Worm (Caenorhabditis elegans): ENCODE measurements around the gene C17A2.7.

C17A2.7 gene

ce11 chrII:3810550-3810949, 32.7 kb downstream of the C17A2.7 start (continued):
- TF ChIP-seq nhr-6 (tag; optimal IDR thresholded peaks at IDR 0.05) (no peak), Y55F3AM.14 (GFP tag; optimal IDR thresholded peaks at IDR 0.05) (no peak), ama-1 (optimal IDR thresholded peaks at IDR 0.05) (no peak), R02D3.7 (tag; optimal IDR thresholded peaks at IDR 0.05) (no peak), aly-2 (tag; optimal IDR thresholded peaks at IDR 0.05) (no peak), nhr-237 (tag; optimal IDR thresholded peaks at IDR 0.05) (no peak), nhr-25 (tag; optimal IDR thresholded peaks at IDR 0.05) (no peak), elt-3 (tag; optimal IDR thresholded peaks at IDR 0.05) (no peak), unc-55 (GFP tag; optimal IDR thresholded peaks at IDR 0.05) (peak; percentile 40), ceh-16 (tag; optimal IDR thresholded peaks at IDR 0.05) (no peak)

- TF ChIP-seq F13H6.1 (tag; optimal IDR thresholded peaks at IDR 0.05), result no peak
- TF ChIP-seq nhr-129 (tag; optimal IDR thresholded peaks at IDR 0.05), result no peak
- no peak for TF ChIP-seq elt-3 (tag; optimal IDR thresholded peaks at IDR 0.05)
- no peak for TF ChIP-seq mab-5 (tag; optimal IDR thresholded peaks at IDR 0.05)
- no peak for TF ChIP-seq R02D3.7 (tag; optimal IDR thresholded peaks at IDR 0.05)
- TF ChIP-seq egl-27 (tag; optimal IDR thresholded peaks at IDR 0.05), result no peak
- TF ChIP-seq lin-11 (tag; optimal IDR thresholded peaks at IDR 0.05), result no peak
- no peak for TF ChIP-seq aly-2 (tag; optimal IDR thresholded peaks at IDR 0.05)
- TF ChIP-seq skn-1 (tag; optimal IDR thresholded peaks at IDR 0.05), result no peak
- TF ChIP-seq blmp-1 (tag; optimal IDR thresholded peaks at IDR 0.05; ENCODE audit: insufficient read depth), result no peak
- no peak for TF ChIP-seq peb-1 (tag; optimal IDR thresholded peaks at IDR 0.05)
- no peak for TF ChIP-seq ceh-82 (tag; optimal IDR thresholded peaks at IDR 0.05)
- no peak for TF ChIP-seq mbf-1 (tag; optimal IDR thresholded peaks at IDR 0.05)
- no peak for TF ChIP-seq dmd-4 (tag; optimal IDR thresholded peaks at IDR 0.05)
- no peak for TF ChIP-seq ZK546.5 (tag; optimal IDR thresholded peaks at IDR 0.05)
- no peak for TF ChIP-seq nhr-77 (tag; optimal IDR thresholded peaks at IDR 0.05)
- no peak for TF ChIP-seq nhr-21 (tag; optimal IDR thresholded peaks at IDR 0.05)
These were observed 34.6 kb downstream of the C17A2.7 start for ce11 chrII:3808643-3809042.

ce11 chrII:3808104-3808503, 35.1 kb downstream of the C17A2.7 start, which contains the start of gene F54D10.5:
TSS of gene F54D10.5 (minus strand) at chrII:3808177.
- TF ChIP-seq ztf-1 (GFP tag; conservative IDR thresholded peaks at IDR 0.05) (no peak), ztf-11 (tag; optimal IDR thresholded peaks at IDR 0.05) (no peak), snpc-4 (tag; optimal IDR thresholded peaks at IDR 0.05) (peak; percentile 38), nhr-10 (tag; optimal IDR thresholded peaks at IDR 0.05) (peak; percentile 4), ceh-16 (tag; optimal IDR thresholded peaks at IDR 0.05) (peak; percentile 1), mab-5 (tag; optimal IDR thresholded peaks at IDR 0.05) (peak; percentile 39), unc-39 (tag; optimal IDR thresholded peaks at IDR 0.05) (no peak), ceh-82 (tag; optimal IDR thresholded peaks at IDR 0.05) (no peak), alr-1 (tag; optimal IDR thresholded peaks at IDR 0.05) (no peak), nhr-25 (tag; optimal IDR thresholded peaks at IDR 0.05) (no peak), skn-1 (tag; optimal IDR thresholded peaks at IDR 0.05) (no peak), zag-1 (tag; optimal IDR thresholded peaks at IDR 0.05) (peak; percentile 9), sma-9 (GFP tag; optimal IDR thresholded peaks at IDR 0.05) (peak; percentile 84), sma-9 (tag; optimal IDR thresholded peaks at IDR 0.05) (no peak), blmp-1 (tag; optimal IDR thresholded peaks at IDR 0.05; ENCODE audit: insufficient read depth) (no peak), lin-11 (tag; optimal IDR thresholded peaks at IDR 0.05) (peak; percentile 70), nhr-23 (tag; optimal IDR thresholded peaks at IDR 0.05) (no peak), sem-4 (tag; optimal IDR thresholded peaks at IDR 0.05) (peak; percentile 74), nhr-12 (tag; optimal IDR thresholded peaks at IDR 0.05) (no peak), dmd-4 (tag; optimal IDR thresholded peaks at IDR 0.05) (no peak), peb-1 (tag; optimal IDR thresholded peaks at IDR 0.05) (no peak), lsy-2 (tag; optimal IDR thresholded peaks at IDR 0.05) (peak; percentile 69 to 88), nhr-11 (tag; optimal IDR thresholded peaks at IDR 0.05) (no peak), lin-13 (GFP tag; optimal IDR thresholded peaks at IDR 0.05) (peak; percentile 84), mbf-1 (tag; optimal IDR thresholded peaks at IDR 0.05) (no peak), elt-3 (tag; optimal IDR thresholded peaks at IDR 0.05) (no peak), elt-1 (tag; optimal IDR thresholded peaks at IDR 0.05) (no peak), lin-39 (tag; optimal IDR thresholded peaks at IDR 0.05) (no peak), sma-3 (GFP tag; optimal IDR thresholded peaks at IDR 0.05) (peak; percentile 82), nhr-129 (tag; optimal IDR thresholded peaks at IDR 0.05) (peak; percentile 65), mdl-1 (tag; optimal IDR thresholded peaks at IDR 0.05) (no peak), egl-27 (tag; optimal IDR thresholded peaks at IDR 0.05) (no peak), nhr-237 (tag; optimal IDR thresholded peaks at IDR 0.05) (peak; percentile 22), R02D3.7 (tag; optimal IDR thresholded peaks at IDR 0.05) (peak; percentile 95), fos-1 (tag; optimal IDR thresholded peaks at IDR 0.05) (no peak), nhr-21 (tag; optimal IDR thresholded peaks at IDR 0.05) (no peak), nhr-6 (tag; optimal IDR thresholded peaks at IDR 0.05) (no peak), unc-62 (GFP tag; optimal IDR thresholded peaks at IDR 0.05) (no peak), ztf-4 (tag; optimal IDR thresholded peaks at IDR 0.05) (no peak), unc-55 (GFP tag; optimal IDR thresholded peaks at IDR 0.05) (peak; percentile 87), F13H6.1 (tag; optimal IDR thresholded peaks at IDR 0.05) (peak; percentile 75), gmeb-1 (tag; optimal IDR thresholded peaks at IDR 0.05) (peak; percentile 95), C34F6.9 (tag; optimal IDR thresholded peaks at IDR 0.05) (peak; percentile 67), nhr-77 (tag; optimal IDR thresholded peaks at IDR 0.05) (no peak), aly-2 (tag; optimal IDR thresholded peaks at IDR 0.05) (no peak), ama-1 (optimal IDR thresholded peaks at IDR 0.05) (no peak)

Data from whole organism, L2 larva.